Fruit fly (Drosophila melanogaster) ovary, adult (tissue): ENCODE measurements around the gene CG3862.
A peak's percentile ranks its signal among the peaks of the same experiment; 100 is the strongest.

Experiments used
- CG17801 ChIP-seq: fragments of 200-800 bp; optimal IDR thresholded peaks from 2 replicates; lab custom pipeline; 2019; ENCODE audit warnings: missing biosample characterization, mild to moderate bottlenecking, missing genetic modification characterization, moderate library complexity; ENCODE audit not compliant: partially characterized antibody

CG3862 gene

DNA sequence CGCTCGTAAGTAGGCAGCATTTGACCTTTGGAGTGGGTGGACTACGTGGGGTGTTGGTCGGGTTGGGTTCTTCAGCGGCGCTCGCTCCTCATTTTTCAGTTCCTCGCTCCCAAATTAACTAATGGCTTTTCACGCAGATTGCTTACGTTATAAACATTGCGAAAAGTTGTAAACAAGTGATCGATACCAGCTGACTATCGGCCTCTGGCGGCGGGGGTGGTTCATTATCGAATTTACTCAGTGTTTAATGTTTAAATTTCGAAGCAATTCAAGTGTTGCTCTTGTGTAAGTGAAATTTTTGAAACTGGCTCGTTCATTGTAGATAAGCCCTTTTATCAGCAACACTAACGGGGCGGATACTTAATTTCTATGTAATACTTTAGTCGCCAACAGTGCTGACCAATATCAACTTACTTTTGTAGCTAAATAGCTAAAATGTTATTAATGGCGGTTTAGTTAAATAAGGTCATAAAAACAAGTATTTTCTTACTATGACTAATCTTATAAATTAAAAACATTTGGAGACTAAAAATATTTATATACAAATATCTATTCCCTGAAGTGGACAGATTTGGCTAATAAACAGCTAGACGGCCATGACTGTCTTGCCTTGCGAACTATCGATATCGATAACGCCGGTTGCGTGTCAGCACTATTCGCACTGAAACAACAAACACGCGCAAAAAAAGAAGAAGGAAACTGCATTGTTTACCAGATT, 6.2 kb downstream of the CG3862 start, which contains the start of the genes PGAP2 and Clp:
Gene PGAP2 (minus strand): TSS at position 194 of the 718 bp plus-strand sequence.
Gene Clp (plus strand): TSS at position 650 of the 718 bp plus-strand sequence.
- peak; percentile 57 for TF ChIP-seq CG17801

DNA sequence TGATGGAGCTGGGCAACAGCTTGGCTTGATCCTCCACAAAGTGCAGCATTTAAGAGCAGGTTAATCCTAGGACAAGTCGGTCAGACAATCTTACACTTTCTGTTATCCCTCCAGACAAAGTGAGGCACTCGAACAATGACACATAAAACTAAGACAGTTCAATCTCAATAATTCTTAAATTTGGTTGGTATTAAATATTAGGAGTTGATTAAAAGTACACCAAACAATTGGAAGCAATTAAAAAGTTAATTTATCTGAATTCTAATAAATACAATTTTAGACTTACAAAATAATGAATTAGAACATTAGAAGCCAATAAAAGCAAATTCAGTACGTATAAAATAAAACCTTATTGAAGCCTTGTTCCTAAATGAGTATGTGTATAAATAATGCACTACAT, 7.8 kb downstream of the CG3862 start, which contains the start of gene CG15880:
Gene CG15880 (minus strand): TSS at position 101 of the 400 bp plus-strand sequence.
- TF ChIP-seq CG17801, result no peak

DNA sequence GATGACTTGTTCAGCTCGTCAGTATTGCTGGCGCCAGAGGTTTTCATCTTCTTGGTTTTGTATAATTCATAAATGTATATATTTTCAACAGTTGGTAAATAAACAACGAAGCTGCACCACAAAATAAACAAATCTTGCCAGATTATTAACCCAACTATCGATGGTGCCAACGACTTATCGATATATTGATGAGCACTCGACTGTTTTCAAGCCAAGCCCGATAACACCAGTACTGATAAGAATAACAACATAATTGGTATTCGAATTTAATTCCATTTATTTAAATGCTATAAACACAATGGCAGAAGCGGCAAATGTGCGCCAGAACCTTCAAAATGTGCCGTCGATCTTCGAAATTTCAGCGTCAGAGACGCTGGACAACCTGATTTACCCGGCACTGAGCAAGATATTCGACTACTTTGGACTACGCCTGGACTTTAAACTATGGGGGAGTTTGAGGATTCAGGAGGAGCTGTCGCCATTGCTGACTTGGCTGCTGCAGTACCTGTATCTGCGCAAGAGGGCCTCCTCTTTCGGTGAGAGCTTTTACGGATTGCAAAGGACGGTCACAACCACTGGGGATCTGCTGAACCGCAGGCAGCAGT, 9.8 kb downstream of the CG3862 start, which contains the start of the genes Saf6 and Pex12:
Gene Saf6 (minus strand): TSS at position 166 of the 605 bp plus-strand sequence.
Gene Pex12 (plus strand): TSS at position 209 of the 605 bp plus-strand sequence.
- TF ChIP-seq CG17801, result no peak

DNA sequence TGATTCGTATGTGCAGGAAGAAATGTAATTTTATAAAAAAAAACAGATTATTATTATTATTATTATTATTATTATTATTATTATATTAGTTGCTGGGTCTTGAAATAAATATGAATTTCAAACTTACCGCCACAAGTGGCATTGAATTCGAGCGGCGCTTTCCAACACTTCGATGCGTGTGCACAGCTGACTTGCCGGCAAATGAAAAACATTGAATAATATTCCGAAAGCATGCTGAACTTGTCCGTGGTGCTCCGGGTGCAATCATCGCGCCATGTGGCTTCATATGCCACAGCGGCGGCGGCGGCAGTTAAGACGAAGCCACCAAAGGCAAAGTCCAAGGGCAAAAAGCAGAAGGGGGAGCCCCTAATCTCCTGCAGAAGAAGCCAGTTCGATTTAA, 14.3 kb downstream of the CG3862 start, which contains the start of gene Dbp21E2:
Gene Dbp21E2 (plus strand): TSS at position 180 of the 400 bp plus-strand sequence.
- no peak for TF ChIP-seq CG17801

DNA sequence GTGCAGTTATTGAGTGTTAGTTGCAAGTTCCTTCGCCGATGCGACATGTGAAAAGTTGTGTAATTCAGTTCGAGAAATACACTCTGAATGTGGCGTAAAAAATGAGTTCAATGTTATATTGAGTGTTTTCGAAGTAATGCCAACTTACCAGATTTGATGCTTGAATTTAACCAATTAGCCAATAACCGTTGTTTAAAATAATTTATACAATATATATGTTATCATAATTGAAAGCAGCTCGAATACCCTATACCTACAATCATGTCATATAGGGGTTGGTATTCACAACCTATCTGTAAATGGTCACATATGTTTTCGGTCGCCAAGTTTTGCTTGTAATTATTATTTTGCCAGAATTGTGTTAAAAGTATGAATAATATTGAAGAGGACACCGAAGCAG, 15.4 kb downstream of the CG3862 start, which contains the start of gene Nnf1b:
Gene Nnf1b (plus strand): TSS at position 301 of the 400 bp plus-strand sequence.
- no peak for TF ChIP-seq CG17801

DNA sequence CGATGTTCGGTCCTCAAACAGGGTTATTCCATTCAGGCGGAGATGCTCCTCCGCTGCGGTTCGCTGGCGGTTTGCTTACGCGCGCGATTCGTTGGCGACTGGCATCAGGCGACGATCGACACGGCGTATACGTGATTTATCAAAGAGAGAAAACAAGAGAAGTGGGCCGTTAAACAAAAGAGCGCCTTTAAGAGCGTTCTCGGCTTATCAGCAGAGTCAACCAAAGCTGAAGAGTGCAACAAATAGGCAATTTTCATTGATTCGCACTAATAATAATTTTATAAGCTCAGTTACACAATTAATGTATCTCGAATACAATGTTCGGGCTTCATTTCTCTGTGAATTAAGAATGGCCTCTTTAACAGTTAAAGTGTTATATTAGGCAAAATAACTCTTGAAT, 35.0 kb downstream of the CG3862 start, which contains the start of gene Pkg21D:
Gene Pkg21D (minus strand): TSS at position 101 of the 400 bp plus-strand sequence.
- no peak for TF ChIP-seq CG17801

DNA sequence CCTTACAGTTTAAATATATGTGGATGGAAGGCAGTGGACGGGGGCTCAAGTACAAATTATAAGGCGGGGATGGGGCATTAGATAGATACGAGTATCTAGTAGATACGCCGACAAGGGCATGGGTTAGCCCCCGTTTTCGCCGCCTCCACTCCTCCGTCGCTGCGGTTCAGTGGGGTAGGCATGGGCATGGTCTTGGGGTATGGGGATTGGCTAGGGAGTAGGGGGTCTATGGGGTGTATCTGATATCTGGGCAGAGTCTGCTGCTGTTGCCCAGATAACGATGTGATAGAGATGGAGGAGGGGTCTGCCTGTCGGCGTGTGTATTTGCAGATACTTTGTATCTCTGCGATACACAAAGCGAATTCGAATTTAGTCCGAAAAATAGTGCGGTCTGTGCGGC, 35.7 kb downstream of the CG3862 start:
- no peak for TF ChIP-seq CG17801

DNA sequence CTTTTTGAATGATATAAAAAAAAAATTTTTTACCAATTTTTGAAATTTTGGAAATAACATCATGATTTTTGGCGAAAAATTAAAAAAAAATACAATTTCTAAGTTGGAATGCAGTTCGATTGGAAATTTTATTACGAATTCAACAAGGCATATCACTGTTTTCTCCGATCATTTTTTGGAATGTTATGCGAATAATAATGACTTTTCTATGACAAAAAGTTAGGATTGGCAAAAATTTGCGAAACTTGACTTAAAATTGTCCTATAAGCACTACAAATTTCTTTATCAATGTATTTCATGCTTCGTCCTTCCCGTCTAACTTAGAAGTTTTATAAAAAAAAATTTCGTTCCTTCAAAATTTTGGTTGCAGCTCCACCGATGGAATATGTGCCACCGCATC, 41.6 kb downstream of the CG3862 start, which contains the start of gene CG3544:
Gene CG3544 (plus strand): TSS at position 301 of the 400 bp plus-strand sequence.
- no peak for TF ChIP-seq CG17801

DNA sequence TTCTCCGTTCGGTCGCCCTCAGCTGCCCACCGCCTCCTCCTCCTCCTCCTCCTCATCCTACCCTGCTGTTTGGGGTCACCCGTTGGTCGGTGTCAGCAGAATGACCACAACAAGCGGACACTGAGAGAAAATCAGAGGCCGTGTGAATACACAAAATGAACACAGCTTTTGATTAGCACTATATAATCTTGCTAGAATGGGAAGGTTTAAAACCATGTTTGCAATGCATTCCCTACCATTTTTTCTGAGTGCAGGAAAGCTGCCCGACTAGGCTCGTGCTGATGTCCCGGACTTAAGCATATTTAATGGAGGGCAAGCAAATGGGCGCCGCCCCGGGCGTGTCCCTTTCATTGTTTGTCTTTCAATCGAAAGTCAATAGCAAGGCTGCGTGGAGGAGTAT, 44.8 kb downstream of the CG3862 start:
- TF ChIP-seq CG17801, result no peak

DNA sequence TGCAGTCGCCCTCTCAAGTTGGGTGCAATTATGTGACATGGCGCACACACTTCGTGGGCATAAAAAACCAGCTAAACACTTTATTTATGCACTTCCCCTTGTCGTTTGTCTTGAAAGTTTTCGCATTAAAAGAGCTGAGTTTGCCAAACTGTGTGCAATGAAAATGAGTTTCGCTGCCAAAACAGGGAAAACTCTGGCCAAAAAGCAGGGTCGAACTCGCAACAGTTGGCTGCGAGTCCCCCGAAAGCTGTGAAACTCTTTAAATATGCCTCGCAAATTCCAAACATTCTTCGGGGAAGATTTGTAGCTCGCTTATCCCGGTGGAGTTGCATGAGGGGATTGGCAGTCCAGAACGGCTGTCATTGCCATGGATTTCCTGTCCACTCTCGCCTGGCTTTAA, 45.5 kb downstream of the CG3862 start, which contains the start of gene Gr21a:
Gene Gr21a (plus strand): TSS at position 301 of the 400 bp plus-strand sequence.
- TF ChIP-seq CG17801, result no peak

DNA sequence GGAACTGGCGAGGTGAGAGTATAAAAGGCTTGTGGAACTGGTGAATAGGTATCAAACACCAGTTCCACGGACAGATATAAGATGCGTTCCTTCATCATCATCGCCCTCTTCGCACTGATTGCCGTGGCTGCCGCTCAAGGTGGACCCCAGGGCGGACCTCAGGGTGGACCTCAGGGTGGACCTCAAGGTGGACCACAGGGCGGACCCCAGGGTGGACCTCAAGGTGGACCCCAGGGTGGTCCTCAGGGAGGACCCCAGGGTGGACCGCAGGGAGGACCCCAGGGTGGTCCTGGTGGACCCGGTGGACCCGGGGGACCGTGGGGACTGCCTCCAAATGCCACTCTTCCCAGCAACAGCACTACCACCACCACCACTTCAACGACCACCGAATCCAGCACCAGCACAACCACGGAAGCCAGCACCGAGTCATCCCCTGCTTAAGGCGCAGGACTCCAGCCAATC, 46.5 kb downstream of the CG3862 start, which contains the start of gene CG13947:
Gene CG13947 (plus strand): TSS at position 51 of the 462 bp plus-strand sequence.
- no peak for TF ChIP-seq CG17801

DNA sequence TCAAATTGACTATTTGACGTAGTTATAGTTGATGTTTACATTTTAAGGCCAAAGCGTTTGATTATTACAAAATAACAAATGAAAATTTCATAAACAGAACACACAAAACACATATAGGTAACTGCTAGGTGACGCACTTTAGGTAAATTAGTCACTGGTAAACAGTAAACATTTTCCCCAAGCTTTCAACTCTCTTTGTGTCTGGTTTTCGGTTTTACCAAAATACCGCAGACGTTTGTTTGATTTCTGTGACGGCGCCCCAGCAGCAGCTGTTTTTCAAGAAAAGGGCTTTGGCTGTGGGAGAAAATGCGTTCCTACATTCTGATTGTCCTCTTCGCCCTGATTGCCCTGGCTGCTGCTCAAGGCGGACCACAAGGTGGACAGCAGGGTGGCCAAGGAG, 49.4 kb downstream of the CG3862 start, which contains the start of gene CG13946:
Gene CG13946 (plus strand): TSS at position 301 of the 400 bp plus-strand sequence.
- no peak for TF ChIP-seq CG17801
